Worm (Caenorhabditis elegans): ENCODE measurements around the gene R06F6.14.

The R06F6.14 gene

DNA sequence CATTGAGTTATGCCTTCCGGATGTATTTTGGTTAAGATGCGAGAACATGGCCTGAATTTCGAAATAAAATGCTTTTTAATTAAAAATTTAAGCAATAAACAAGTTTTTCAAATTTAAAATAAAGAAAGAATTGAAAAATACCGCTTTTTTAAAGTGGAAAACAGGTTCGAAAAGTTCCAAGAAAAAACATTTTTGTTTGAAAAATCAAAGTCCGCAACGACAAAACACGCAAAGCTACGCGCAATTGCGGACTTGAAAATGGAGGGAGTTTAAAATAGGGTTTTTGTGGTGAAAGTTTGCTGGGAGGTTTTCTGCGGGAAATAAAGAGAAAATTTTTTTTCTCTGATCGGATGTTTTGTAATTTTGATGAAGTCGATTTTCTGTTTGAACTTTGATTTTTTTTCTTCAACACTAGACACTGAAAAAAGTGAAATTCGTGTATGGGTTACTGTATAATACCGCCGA lies 10.6 kb upstream of the R06F6.14 start, which contains the start of gene npp-19:
TSS of gene npp-19 (minus strand) at position 51 of the 465 bp plus-strand sequence.
- TF ChIP-seq unc-62 (GFP tag; optimal IDR thresholded peaks at IDR 0.05): no peak

- TF ChIP-seq unc-62 (GFP tag; optimal IDR thresholded peaks at IDR 0.05): no peak
Measured at ce11 chrII:10800209-10800608, 8.9 kb upstream of the R06F6.14 start.

- no peak for TF ChIP-seq unc-62 (GFP tag; optimal IDR thresholded peaks at IDR 0.05)
Measured at ce11 chrII:10804442-10804841, 4.7 kb upstream of the R06F6.14 start.

ce11 chrII:10804907-10805306 lies 4.2 kb upstream of the R06F6.14 start:
- no peak for TF ChIP-seq unc-62 (GFP tag; optimal IDR thresholded peaks at IDR 0.05)

ce11 chrII:10805437-10805836 lies 3.7 kb upstream of the R06F6.14 start, which contains the start of gene ceh-62:
TSS of gene ceh-62 (plus strand) at chrII:10805737.
- no peak for TF ChIP-seq unc-62 (GFP tag; optimal IDR thresholded peaks at IDR 0.05)

- no peak for TF ChIP-seq unc-62 (GFP tag; optimal IDR thresholded peaks at IDR 0.05)
Measured at ce11 chrII:10810690-10811089, 1.6 kb downstream of the R06F6.14 start, which contains the start of gene msrp-7. TSS of gene msrp-7 (plus strand) at chrII:10810990.

- no peak for TF ChIP-seq unc-62 (GFP tag; optimal IDR thresholded peaks at IDR 0.05)
Measured at ce11 chrII:10819928-10820423, 10.9 kb downstream of the R06F6.14 start, which contains the start of gene R06F6.8. TSS of gene R06F6.8 (minus strand) at chrII:10819978.

- no peak for TF ChIP-seq unc-62 (GFP tag; optimal IDR thresholded peaks at IDR 0.05)
Measured at ce11 chrII:10820679-10821078, 11.6 kb downstream of the R06F6.14 start, which contains the start of gene ech-4. TSS of gene ech-4 (plus strand) at chrII:10821031.

DNA sequence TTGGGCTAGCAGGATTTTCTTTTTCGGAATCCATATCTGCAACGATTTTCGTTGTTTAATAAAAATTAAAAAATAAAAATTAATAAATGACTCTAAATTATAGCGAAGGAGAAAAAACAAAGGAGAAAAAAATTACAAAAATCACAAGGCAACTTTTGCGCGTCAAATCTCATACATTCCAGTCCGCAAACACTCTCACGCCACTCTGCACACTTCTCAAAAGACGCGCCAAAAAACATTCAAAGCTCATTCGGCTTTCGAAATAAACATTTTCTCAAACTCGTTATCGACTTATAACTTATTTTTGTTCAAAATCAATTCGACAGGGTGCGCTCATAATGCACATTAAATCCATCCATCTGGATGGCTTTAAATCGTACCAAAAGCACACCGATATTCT lies 15.0 kb downstream of the R06F6.14 start, which contains the start of the genes R06F6.12 and mix-1:
TSS of gene R06F6.12 (minus strand) at position 36 of the 400 bp plus-strand sequence.
TSS of gene mix-1 (plus strand) at position 201 of the 400 bp plus-strand sequence.
- TF ChIP-seq unc-62 (GFP tag; optimal IDR thresholded peaks at IDR 0.05): no peak

- TF ChIP-seq unc-62 (GFP tag; optimal IDR thresholded peaks at IDR 0.05): no peak
Measured at ce11 chrII:10829081-10829480, 20.0 kb downstream of the R06F6.14 start, which contains the start of gene VM106R.1. TSS of gene VM106R.1 (minus strand) at chrII:10829181.

DNA sequence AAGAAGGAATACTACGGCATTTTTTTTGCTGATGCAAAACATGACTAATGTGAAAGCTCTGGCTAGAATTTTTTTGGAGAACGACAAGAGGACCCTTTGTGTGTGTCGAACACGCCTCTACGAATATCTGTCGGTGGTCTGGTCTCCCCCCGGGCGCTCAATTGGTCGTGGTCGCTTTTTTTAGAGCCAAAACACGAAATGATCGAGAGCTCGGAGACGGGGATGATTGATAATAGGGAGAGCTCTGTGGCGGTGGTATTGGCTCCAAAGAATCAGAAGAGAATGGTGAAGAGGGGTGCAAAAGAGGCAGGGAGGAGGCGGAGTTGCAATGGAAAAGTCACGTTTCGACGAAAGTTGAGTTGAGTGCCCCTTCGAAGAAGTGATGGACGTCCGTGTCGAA lies 20.5 kb downstream of the R06F6.14 start:
- TF ChIP-seq unc-62 (GFP tag; optimal IDR thresholded peaks at IDR 0.05): no peak

DNA sequence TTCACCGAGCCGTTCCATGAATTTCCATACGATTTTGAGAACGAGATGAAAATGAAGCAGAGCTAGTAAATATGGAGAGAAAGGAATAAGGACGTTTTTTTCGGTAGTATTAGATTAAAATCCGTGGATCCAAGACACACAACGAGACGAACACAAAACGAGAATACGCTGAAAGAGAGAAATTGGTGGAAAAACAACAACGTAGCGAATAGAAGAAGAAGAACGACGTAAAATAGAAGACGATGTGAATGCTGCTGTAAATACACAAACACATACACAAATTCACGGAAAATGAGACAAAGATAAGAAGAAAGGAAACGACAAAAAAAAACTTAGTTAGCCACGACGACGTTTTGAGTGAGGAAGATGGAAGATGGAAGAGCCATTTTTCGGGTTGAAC lies 25.6 kb downstream of the R06F6.14 start:
- TF ChIP-seq unc-62 (GFP tag; optimal IDR thresholded peaks at IDR 0.05): no peak

DNA sequence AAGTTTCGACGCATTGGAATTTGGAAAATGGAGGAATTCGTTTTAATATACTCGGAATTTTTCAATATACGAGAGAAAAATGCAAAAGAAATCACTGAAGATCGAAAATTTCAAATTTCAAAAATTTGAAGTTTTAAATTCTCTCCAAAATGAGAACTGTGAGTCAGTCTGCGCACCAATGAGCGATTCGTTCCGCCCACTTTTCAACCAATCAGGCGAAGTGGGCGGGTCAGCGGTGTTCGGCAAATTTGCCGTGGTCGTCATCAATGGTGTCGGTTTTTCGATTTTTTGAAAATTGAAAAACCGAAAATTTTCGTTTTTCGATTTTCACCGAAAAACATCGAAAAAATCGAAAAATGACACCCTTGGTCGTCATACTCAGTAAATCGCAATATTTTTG lies 29.5 kb downstream of the R06F6.14 start:
- no peak for TF ChIP-seq unc-62 (GFP tag; optimal IDR thresholded peaks at IDR 0.05)

DNA sequence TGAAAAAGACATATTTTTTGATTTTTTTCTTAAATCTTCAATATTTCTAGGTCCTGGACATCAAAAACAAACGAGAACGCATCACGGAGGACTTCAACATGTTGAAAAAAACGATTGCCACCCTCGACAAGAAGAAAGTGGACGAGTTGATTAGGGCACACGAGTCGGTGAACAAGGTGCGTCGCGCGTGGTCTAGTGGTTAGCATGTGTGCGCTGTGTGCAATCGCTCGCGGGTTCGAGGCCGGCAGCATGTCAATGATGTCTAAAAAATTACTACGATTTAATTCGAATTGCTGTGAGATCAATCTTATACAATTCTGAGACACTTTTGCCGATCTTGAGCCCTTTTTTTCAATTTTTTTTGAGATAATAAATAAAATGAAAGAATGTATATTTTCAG lies 31.0 kb downstream of the R06F6.14 start:
- no peak for TF ChIP-seq unc-62 (GFP tag; optimal IDR thresholded peaks at IDR 0.05)

ce11 chrII:10843527-10843926 lies 34.4 kb downstream of the R06F6.14 start, which contains the start of gene M106.8:
TSS of gene M106.8 (minus strand) at chrII:10843627.
- no peak for TF ChIP-seq unc-62 (GFP tag; optimal IDR thresholded peaks at IDR 0.05)

DNA sequence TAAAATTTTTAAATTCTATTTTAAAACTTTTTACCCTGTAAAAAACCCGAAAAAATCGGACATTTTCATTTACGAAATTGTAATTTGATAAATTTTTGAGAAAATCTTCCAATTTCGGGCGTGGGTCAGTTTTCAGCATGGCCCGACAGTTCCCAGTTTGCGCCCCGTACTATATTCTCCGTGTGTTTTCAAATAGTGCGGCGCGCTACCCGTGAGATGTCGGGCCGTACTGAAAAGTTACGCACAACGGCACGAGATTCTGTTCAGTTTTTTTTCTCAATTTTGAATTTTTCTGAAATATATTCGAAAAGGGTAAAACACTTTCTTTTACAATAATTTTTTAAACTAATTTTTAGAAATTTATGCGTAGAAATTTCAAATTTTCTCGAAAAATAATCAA lies 38.0 kb downstream of the R06F6.14 start:
- TF ChIP-seq unc-62 (GFP tag; optimal IDR thresholded peaks at IDR 0.05): no peak

DNA sequence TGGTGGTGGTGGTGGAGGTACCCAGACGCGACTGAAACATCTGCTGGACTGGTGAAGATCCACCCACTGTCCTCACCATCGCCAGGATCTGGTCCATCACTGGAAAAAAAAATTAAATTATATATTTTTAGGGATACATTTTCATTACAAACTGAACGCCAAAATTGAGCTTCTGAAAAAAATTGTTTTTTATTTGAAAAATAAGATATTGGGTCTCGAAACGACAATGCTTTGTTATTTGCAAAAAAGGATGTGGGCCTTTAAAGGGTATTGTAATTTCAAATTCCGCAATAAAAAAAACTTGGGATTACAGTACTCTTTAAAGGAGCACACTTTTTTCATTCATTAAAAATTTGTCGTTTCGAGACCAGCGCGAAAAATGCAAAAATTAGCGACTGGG lies 40.8 kb downstream of the R06F6.14 start, which contains the start of gene M106.2:
TSS of gene M106.2 (minus strand) at position 101 of the 400 bp plus-strand sequence.
- no peak for TF ChIP-seq unc-62 (GFP tag; optimal IDR thresholded peaks at IDR 0.05)

Data from whole organism, dauer.